Worm (Caenorhabditis elegans) whole organism, midembryonic: ENCODE measurements around the gene C16D2.1.

Experiments
- T22C8.4 ChIP-seq: fragments of 200-800 bp; sonication (Bioruptor generic); IDR thresholded peaks from 2 replicates; pipeline ENCODE4 v1.3.6; 2022; ENCODE audit warnings: missing genetic modification characterization, missing compliant biosample characterization
- cog-1 ChIP-seq: sonication (generic microtip); optimal IDR thresholded peaks from 2 replicates; lab custom pipeline; 2016; ENCODE audit warnings: missing genetic modification characterization, missing compliant biosample characterization
- flt-1 ChIP-seq: fragments of 200-800 bp; sonication (Bioruptor generic); IDR thresholded peaks from 2 replicates; pipeline ENCODE4 v1.3.6; 2022; ENCODE audit warnings: missing genetic modification characterization, missing compliant biosample characterization
- med-1 ChIP-seq: sonication (generic microtip); optimal IDR thresholded peaks from 2 replicates; lab custom pipeline; 2017; ENCODE audit warnings: missing genetic modification characterization, mild to moderate bottlenecking, missing compliant biosample characterization, antibody characterized with exemption, missing genetic modification reagents; ENCODE audit not compliant: insufficient read depth
- ztf-23 ChIP-seq: fragments of 200-800 bp; sonication (Bioruptor generic); IDR thresholded peaks from 2 replicates; pipeline ENCODE4 v1.3.6; 2022; ENCODE audit warnings: missing genetic modification reagents, missing genetic modification characterization, missing compliant biosample characterization
- ztf-29 ChIP-seq: fragments of 200-800 bp; sonication (Bioruptor generic); IDR thresholded peaks from 2 replicates; pipeline ENCODE4 v1.3.6; 2022; ENCODE audit warnings: missing genetic modification reagents, missing genetic modification characterization, missing compliant biosample characterization

ce11 chrII:9115644-9116043 is 15.8 kb upstream of the C16D2.1 start:
- TF ChIP-seq flt-1 (GFP tag; lab: Robert Waterston, UW) (no peak), med-1 (GFP tag; lab: Kevin White, UChicago) (no peak), ztf-23 (GFP tag; lab: Robert Waterston, UW) (no peak), T22C8.4 (GFP tag; lab: Robert Waterston, UW) (no peak), cog-1 (tag; lab: Kevin White, UChicago) (no peak), ztf-29 (GFP tag; lab: Robert Waterston, UW) (no peak)
